Worm (Caenorhabditis elegans) whole organism, L2 larva: Measurements from ENCODE around the gene arf-1.

Experiments
- C34F6.9 ChIP-seq: fragments of 150-350 bp; optimal IDR thresholded peaks from 2 replicates; lab custom pipeline; 2014; ENCODE audit warnings: missing biosample characterization, missing genetic modification characterization
- F13H6.1 ChIP-seq: sonication (generic microtip); optimal IDR thresholded peaks from 2 replicates; lab custom pipeline; 2016; ENCODE audit warnings: missing genetic modification characterization, missing compliant biosample characterization
- R02D3.7 ChIP-seq: fragments of 150-350 bp; optimal IDR thresholded peaks from 2 replicates; lab custom pipeline; 2014; ENCODE audit warnings: missing biosample characterization, missing genetic modification characterization
- Y55F3AM.14 ChIP-seq: fragments of 200-800 bp; sonication (Bioruptor generic); optimal IDR thresholded peaks from 2 replicates; lab custom pipeline; 2018; ENCODE audit warnings: mild to moderate bottlenecking, missing genetic modification characterization, missing compliant biosample characterization
- ZK546.5 ChIP-seq: sonication (generic microtip); optimal IDR thresholded peaks from 2 replicates; lab custom pipeline; 2017; ENCODE audit warnings: missing biosample characterization, missing genetic modification characterization
- aly-2 ChIP-seq: fragments of 150-350 bp; optimal IDR thresholded peaks from 2 replicates; lab custom pipeline; 2014; ENCODE audit warnings: missing biosample characterization, missing genetic modification characterization
- ama-1 ChIP-seq: fragments of 150-350 bp; optimal IDR thresholded peaks from 2 replicates; lab custom pipeline; 2018; ENCODE audit warnings: inconsistent platforms
- blmp-1 ChIP-seq: sonication (generic microtip); optimal IDR thresholded peaks from 2 replicates; lab custom pipeline; 2017; ENCODE audit warnings: missing genetic modification characterization, mild to moderate bottlenecking, missing compliant biosample characterization, antibody characterized with exemption, moderate library complexity; ENCODE audit not compliant: insufficient read depth
- ceh-16 ChIP-seq: fragments of 150-350 bp; optimal IDR thresholded peaks from 2 replicates; lab custom pipeline; 2014; ENCODE audit warnings: missing biosample characterization, missing genetic modification characterization
- ceh-82 ChIP-seq: fragments of 150-350 bp; optimal IDR thresholded peaks from 2 replicates; lab custom pipeline; 2014; ENCODE audit warnings: missing biosample characterization, missing genetic modification characterization
- crh-2 ChIP-seq: sonication (generic microtip); optimal IDR thresholded peaks from 2 replicates; lab custom pipeline; 2017; ENCODE audit warnings: missing biosample characterization, missing genetic modification characterization
- egl-27 ChIP-seq: sonication (generic microtip); optimal IDR thresholded peaks from 3 replicates; lab custom pipeline; 2017; ENCODE audit warnings: missing biosample characterization, missing genetic modification reagents, missing genetic modification characterization
- elt-3 ChIP-seq: sonication (generic microtip); optimal IDR thresholded peaks from 2 replicates; lab custom pipeline; 2017; ENCODE audit warnings: missing biosample characterization, missing genetic modification characterization
- fos-1 ChIP-seq: fragments of 150-350 bp; optimal IDR thresholded peaks from 2 replicates; lab custom pipeline; 2014; ENCODE audit warnings: missing biosample characterization, missing genetic modification characterization
- gmeb-1 ChIP-seq: fragments of 150-350 bp; optimal IDR thresholded peaks from 2 replicates; lab custom pipeline; 2014; ENCODE audit warnings: missing biosample characterization, missing genetic modification characterization
- lin-11 ChIP-seq: fragments of 150-350 bp; sonication (generic microtip); optimal IDR thresholded peaks from 2 replicates; lab custom pipeline; 2014; ENCODE audit warnings: missing biosample characterization, missing genetic modification characterization, inconsistent platforms, mixed read lengths
- lin-13 ChIP-seq: fragments of 150-350 bp; optimal IDR thresholded peaks from 2 replicates; lab custom pipeline; 2014; ENCODE audit warnings: missing biosample characterization, missing genetic modification reagents, missing genetic modification characterization
- lsy-2 ChIP-seq, 2 experiments: fragments of 150-350 bp in 1 of 2; sonication (generic microtip) in 1 of 2; optimal IDR thresholded peaks; 2 replicates each; lab custom pipeline; 2014 to 2017; ENCODE audit warnings: missing biosample characterization in 2 of 2, missing genetic modification characterization in 2 of 2
- mab-5 ChIP-seq: fragments of 150-350 bp; optimal IDR thresholded peaks from 2 replicates; lab custom pipeline; 2014; ENCODE audit warnings: missing biosample characterization, missing genetic modification characterization
- mbf-1 ChIP-seq: sonication (generic microtip); optimal IDR thresholded peaks from 2 replicates; lab custom pipeline; 2017; ENCODE audit warnings: missing biosample characterization, missing genetic modification characterization
- mdl-1 ChIP-seq, 2 experiments: fragments of 150-350 bp in 1 of 2; sonication (generic microtip) in 1 of 2; optimal IDR thresholded peaks; 2 replicates each; lab custom pipeline; 2017; ENCODE audit warnings: missing biosample characterization in 2 of 2, missing genetic modification characterization in 2 of 2
- nhr-10 ChIP-seq: sonication (generic microtip); optimal IDR thresholded peaks from 2 replicates; lab custom pipeline; 2017; ENCODE audit warnings: missing biosample characterization, missing genetic modification characterization
- nhr-11 ChIP-seq: fragments of 150-350 bp; optimal IDR thresholded peaks from 2 replicates; lab custom pipeline; 2014; ENCODE audit warnings: missing biosample characterization, missing genetic modification characterization
- nhr-12 ChIP-seq: fragments of 150-350 bp; optimal IDR thresholded peaks from 2 replicates; lab custom pipeline; 2014; ENCODE audit warnings: missing biosample characterization, missing genetic modification characterization
- nhr-129 ChIP-seq: fragments of 150-350 bp; optimal IDR thresholded peaks from 2 replicates; lab custom pipeline; 2014; ENCODE audit warnings: missing biosample characterization, missing genetic modification characterization
- nhr-23 ChIP-seq: fragments of 150-350 bp; optimal IDR thresholded peaks from 2 replicates; lab custom pipeline; 2014; ENCODE audit warnings: missing biosample characterization, missing genetic modification reagents, missing genetic modification characterization
- nhr-25 ChIP-seq: fragments of 150-350 bp; sonication (generic microtip); optimal IDR thresholded peaks from 3 replicates; lab custom pipeline; 2014; ENCODE audit warnings: missing biosample characterization, missing genetic modification characterization
- nhr-77 ChIP-seq: fragments of 150-350 bp; optimal IDR thresholded peaks from 2 replicates; lab custom pipeline; 2014; ENCODE audit warnings: missing biosample characterization, missing genetic modification characterization
- sem-4 ChIP-seq: fragments of 150-350 bp; optimal IDR thresholded peaks from 2 replicates; lab custom pipeline; 2014; ENCODE audit warnings: missing biosample characterization, missing genetic modification reagents, missing genetic modification characterization
- skn-1 ChIP-seq: sonication (generic microtip); optimal IDR thresholded peaks from 2 replicates; lab custom pipeline; 2017; ENCODE audit warnings: missing biosample characterization, missing genetic modification characterization
- sma-3 ChIP-seq: sonication (generic microtip); optimal IDR thresholded peaks from 2 replicates; lab custom pipeline; 2016; ENCODE audit warnings: missing genetic modification reagents, missing genetic modification characterization, missing compliant biosample characterization
- snpc-4 ChIP-seq: fragments of 150-350 bp; optimal IDR thresholded peaks from 2 replicates; lab custom pipeline; 2014; ENCODE audit warnings: missing biosample characterization, missing genetic modification characterization
- unc-39 ChIP-seq: fragments of 150-350 bp; optimal IDR thresholded peaks from 2 replicates; lab custom pipeline; 2014; ENCODE audit warnings: missing biosample characterization, missing genetic modification characterization
- unc-55 ChIP-seq: fragments of 150-350 bp; sonication (generic microtip); optimal IDR thresholded peaks from 3 replicates; lab custom pipeline; 2014; ENCODE audit warnings: missing biosample characterization, missing genetic modification reagents, missing genetic modification characterization
- unc-62 ChIP-seq: fragments of 150-350 bp; optimal IDR thresholded peaks from 2 replicates; lab custom pipeline; 2014; ENCODE audit warnings: missing biosample characterization, missing genetic modification reagents, missing genetic modification characterization
- zag-1 ChIP-seq: fragments of 150-350 bp; optimal IDR thresholded peaks from 2 replicates; lab custom pipeline; 2014; ENCODE audit warnings: missing biosample characterization, missing genetic modification characterization
- ztf-11 ChIP-seq: sonication (generic microtip); optimal IDR thresholded peaks from 2 replicates; lab custom pipeline; 2017; ENCODE audit warnings: missing biosample characterization, missing genetic modification characterization

The arf-1 gene

DNA sequence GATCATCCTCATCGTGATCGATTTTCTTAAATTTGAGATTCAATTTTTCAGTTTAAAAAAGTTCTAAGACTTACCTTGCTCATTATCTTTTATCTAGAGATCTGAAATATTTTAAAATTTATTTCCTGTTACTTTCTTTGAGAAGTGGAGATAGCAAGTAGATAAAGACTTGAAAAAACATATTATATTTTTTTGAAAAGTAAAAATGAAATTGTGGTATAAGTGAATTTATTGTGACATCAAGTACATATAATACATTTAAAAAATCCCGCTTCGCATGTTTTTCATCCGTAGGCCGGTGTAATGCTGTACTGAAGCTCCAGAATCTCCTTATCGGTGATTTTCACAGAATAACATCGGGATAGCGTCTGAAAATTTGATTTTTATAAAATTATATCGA lies 17.4 kb upstream of the arf-1 start, which contains the start of gene B0336.7:
Gene B0336.7, minus strand, starts transcription at position 101 of the 400 bp plus-strand sequence.
- TF ChIP-seq unc-62 (GFP tag; lab: Kevin White, UChicago) = no peak
- TF ChIP-seq crh-2 = no peak
- TF ChIP-seq ceh-16 = no peak
- TF ChIP-seq F13H6.1 (tag; lab: Kevin White, UChicago) = no peak
- no peak for TF ChIP-seq lin-11
- TF ChIP-seq gmeb-1 = no peak
- no peak for TF ChIP-seq zag-1
- TF ChIP-seq lsy-2 (tag; optimal IDR thresholded peaks at IDR 0.05; lab: Kevin White, UChicago) = no peak
- TF ChIP-seq lin-13 = no peak
- TF ChIP-seq mab-5 (tag; lab: Kevin White, UChicago) = no peak
- no peak for TF ChIP-seq sem-4 (tag; lab: Kevin White, UChicago)
- TF ChIP-seq nhr-77 (tag; lab: Kevin White, UChicago) = no peak
- TF ChIP-seq aly-2 (tag; lab: Kevin White, UChicago) = no peak
- TF ChIP-seq, all 48 proteins: peak for 0

DNA sequence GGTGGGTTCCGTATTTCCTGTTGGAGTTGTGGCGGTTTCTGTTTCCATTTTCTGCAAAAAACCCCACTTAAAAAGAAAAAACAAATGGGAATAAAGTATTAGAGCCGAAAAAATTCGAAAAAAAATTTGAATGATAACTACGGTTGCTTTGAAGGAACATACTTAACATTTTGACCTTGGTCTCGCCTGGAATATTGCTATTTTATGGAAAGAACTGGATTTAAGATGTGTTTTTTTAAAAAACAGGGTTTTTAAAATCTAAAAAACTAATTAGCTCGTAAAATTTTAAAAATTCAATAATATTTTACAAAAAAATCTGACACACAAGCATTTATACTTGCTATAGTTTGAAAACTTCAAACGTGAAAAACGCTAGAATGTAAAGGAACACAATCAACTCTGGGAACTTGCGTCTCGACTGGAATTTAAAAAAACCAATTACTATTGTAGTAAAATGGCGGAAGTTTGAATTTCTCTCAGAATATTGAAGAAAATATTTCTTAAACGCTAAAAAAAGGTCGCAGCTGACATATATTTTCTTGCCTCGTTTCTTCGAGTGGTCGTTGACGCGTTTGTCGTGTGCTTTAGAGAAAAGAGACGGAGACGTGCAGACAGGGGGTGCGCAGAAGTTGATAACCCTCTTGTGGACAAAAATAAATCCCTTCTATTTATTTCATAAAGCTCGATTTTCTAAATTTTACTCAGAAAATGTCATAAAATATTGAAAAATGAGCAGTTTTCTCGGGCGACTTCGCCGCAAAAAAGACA lies 16.5 kb upstream of the arf-1 start, which contains the start of the genes lgg-3 and rgs-5:
Gene lgg-3, minus strand, starts transcription at position 51 of the 768 bp plus-strand sequence.
Gene rgs-5, plus strand, starts transcription at position 593 of the 768 bp plus-strand sequence.
- no peak for TF ChIP-seq egl-27 (tag; lab: Kevin White, UChicago)
- no peak for TF ChIP-seq zag-1
- no peak for TF ChIP-seq nhr-11
- no peak for TF ChIP-seq gmeb-1
- TF ChIP-seq snpc-4 = peak; percentile 34
- no peak for TF ChIP-seq nhr-10 (tag; lab: Kevin White, UChicago)
- no peak for TF ChIP-seq nhr-12 (tag; lab: Kevin White, UChicago)
- peak; percentile 24 for TF ChIP-seq fos-1 (tag; lab: Kevin White, UChicago)
- TF ChIP-seq unc-62 (GFP tag; lab: Kevin White, UChicago) = no peak
- TF ChIP-seq crh-2 = peak; percentile 53
- TF ChIP-seq unc-55 (GFP tag; lab: Kevin White, UChicago) = peak; percentile 61
- peak; percentile 56 for TF ChIP-seq C34F6.9
- no peak for TF ChIP-seq skn-1
- TF ChIP-seq aly-2 (tag; lab: Kevin White, UChicago) = no peak
- TF ChIP-seq blmp-1 = no peak
- TF ChIP-seq sma-3 = no peak
- no peak for TF ChIP-seq ztf-11 (tag; lab: Kevin White, UChicago)
- no peak for TF ChIP-seq ceh-82
- no peak for TF ChIP-seq elt-3
- TF ChIP-seq ceh-16 = no peak
- TF ChIP-seq unc-39 (tag; lab: Kevin White, UChicago) = no peak
- no peak for TF ChIP-seq ZK546.5 (tag; lab: Kevin White, UChicago)
- TF ChIP-seq lin-13 = peak; percentile 50
- TF ChIP-seq Y55F3AM.14 (GFP tag; lab: Kevin White, UChicago) = no peak
- TF ChIP-seq ama-1 (lab: Kevin White, UChicago) = no peak
- TF ChIP-seq nhr-25 = no peak
- TF ChIP-seq nhr-129 (tag; lab: Kevin White, UChicago) = peak; percentile 52
- TF ChIP-seq mdl-1 (tag; optimal IDR thresholded peaks at IDR 0.05; lab: Kevin White, UChicago) = no peak
- peak; percentile 1 to 65 for TF ChIP-seq lsy-2 (tag; optimal IDR thresholded peaks at IDR 0.05; lab: Kevin White, UChicago)
- no peak for TF ChIP-seq mbf-1
- TF ChIP-seq, all 48 proteins: peak for 8

DNA sequence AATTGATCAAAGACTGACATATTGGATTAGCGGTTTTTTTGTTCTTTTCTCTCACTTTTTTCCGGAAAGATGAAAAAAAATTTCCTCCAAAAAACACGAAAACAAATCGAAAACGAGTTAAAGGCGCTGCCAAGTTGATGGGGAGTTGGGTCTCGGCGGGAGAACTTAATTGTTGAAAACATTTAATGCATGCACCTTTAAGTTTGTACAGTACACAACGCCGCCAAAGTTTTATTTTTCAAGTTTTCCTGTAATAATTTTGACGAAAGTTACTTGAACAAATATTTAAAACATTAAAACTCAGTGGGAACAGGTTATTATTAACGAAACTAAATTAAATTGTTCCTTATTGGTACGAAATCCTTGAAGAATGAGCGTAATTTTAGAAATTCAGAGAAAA lies 13.2 kb upstream of the arf-1 start:
- TF ChIP-seq R02D3.7 (tag; lab: Kevin White, UChicago) (no peak), blmp-1 (no peak), unc-55 (GFP tag; lab: Kevin White, UChicago) (no peak), mab-5 (tag; lab: Kevin White, UChicago) (no peak), unc-62 (GFP tag; lab: Kevin White, UChicago) (no peak), lin-13 (no peak), lsy-2 (tag; optimal IDR thresholded peaks at IDR 0.05; lab: Kevin White, UChicago) (no peak), egl-27 (tag; lab: Kevin White, UChicago) (no peak), nhr-23 (no peak), C34F6.9 (no peak)
